Fruit fly (Drosophila melanogaster) S2 (cell line): ENCODE measurements around the gene CG13065.

ENCODE experiments used
- CG8478 ChIP-seq: fragments of >200 bp; optimal IDR thresholded peaks from 2 replicates; lab custom pipeline; 2018
- CTCF ChIP-seq, 2 experiments: fragments of >200 bp; optimal IDR thresholded peaks; 2 replicates each; lab custom pipeline; 2018

DNA sequence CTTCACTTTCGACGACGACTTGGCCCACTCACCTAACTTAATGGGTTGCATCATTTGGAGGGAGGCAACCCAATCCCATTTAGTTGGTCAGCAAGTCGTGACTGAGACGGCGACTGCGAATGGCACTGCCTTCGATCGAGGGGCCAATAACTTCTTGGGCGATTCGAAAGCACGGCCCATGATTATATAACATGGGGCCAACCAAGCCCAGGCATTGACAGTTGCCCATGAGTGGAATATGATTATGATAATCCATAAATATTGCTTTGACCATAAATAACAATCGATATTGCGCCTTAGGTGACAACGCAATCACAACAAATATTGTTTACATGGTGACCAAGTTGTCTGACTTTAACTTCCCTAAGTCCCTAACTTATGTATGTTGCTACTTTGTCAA is 6.6 kb downstream of the CG13065 start, which contains the start of gene CG13048:
- no peak for TF ChIP-seq CG8478
- no peak for TF ChIP-seq CTCF (optimal IDR thresholded peaks at IDR 0.05; lab: Kevin White, UChicago)
